Fruit fly (Drosophila melanogaster) whole organism, adult: Measurements from ENCODE around the gene CG14200.

Source experiments
- CG11617 ChIP-seq: fragments of 200-800 bp; sonication (Bioruptor generic); optimal IDR thresholded peaks from 2 replicates; lab custom pipeline; 2017; ENCODE audit warnings: mild to moderate bottlenecking, missing biosample characterization, missing genetic modification reagents, missing genetic modification characterization
- CG12768 ChIP-seq: fragments of 200-800 bp; sonication (Bioruptor generic); optimal IDR thresholded peaks from 2 replicates; lab custom pipeline; 2017; ENCODE audit warnings: missing biosample characterization, missing genetic modification characterization, mild to moderate bottlenecking, moderate library complexity, missing genetic modification reagents
- CG14711 ChIP-seq: fragments of 200-800 bp; sonication (Bioruptor generic); optimal IDR thresholded peaks from 2 replicates; lab custom pipeline; 2018; ENCODE audit warnings: missing biosample characterization, mild to moderate bottlenecking, missing genetic modification characterization, moderate library complexity
- CG1620 ChIP-seq: fragments of 200-800 bp; sonication (Bioruptor generic); optimal IDR thresholded peaks from 2 replicates; lab custom pipeline; 2016; ENCODE audit warnings: missing biosample characterization, missing genetic modification characterization
- CG33017 ChIP-seq: fragments of 200-800 bp; sonication (Bioruptor generic); optimal IDR thresholded peaks from 2 replicates; lab custom pipeline; 2018; ENCODE audit warnings: missing biosample characterization, mild to moderate bottlenecking, missing genetic modification characterization, moderate library complexity
- CG5204 ChIP-seq: fragments of 200-800 bp; sonication (Bioruptor generic); optimal IDR thresholded peaks from 2 replicates; lab custom pipeline; 2016; ENCODE audit warnings: missing biosample characterization, missing genetic modification characterization
- CG7045 ChIP-seq: fragments of 200-800 bp; sonication (Bioruptor generic); optimal IDR thresholded peaks from 2 replicates; lab custom pipeline; 2017; ENCODE audit warnings: missing biosample characterization, mild to moderate bottlenecking, missing genetic modification characterization
- CG7101 ChIP-seq: fragments of 200-800 bp; sonication (Bioruptor generic); optimal IDR thresholded peaks from 2 replicates; lab custom pipeline; 2018; ENCODE audit warnings: missing biosample characterization, mild to moderate bottlenecking, missing genetic modification characterization, moderate library complexity
- Clk ChIP-seq: fragments of 200-800 bp; sonication (Bioruptor generic); optimal IDR thresholded peaks from 2 replicates; lab custom pipeline; 2017; ENCODE audit warnings: missing biosample characterization, missing genetic modification characterization
- Crg-1 ChIP-seq: fragments of 200-800 bp; sonication (Bioruptor generic); optimal IDR thresholded peaks from 2 replicates; lab custom pipeline; 2016; ENCODE audit warnings: missing biosample characterization, missing genetic modification characterization
- Hr96 ChIP-seq: fragments of 200-800 bp; sonication (Bioruptor generic); optimal IDR thresholded peaks from 2 replicates; lab custom pipeline; 2016; ENCODE audit warnings: missing biosample characterization, missing genetic modification characterization
- Mnt ChIP-seq: fragments of 200-800 bp; sonication (Bioruptor generic); optimal IDR thresholded peaks from 2 replicates; lab custom pipeline; 2016; ENCODE audit warnings: missing biosample characterization, mild to moderate bottlenecking, missing genetic modification characterization
- bab1 ChIP-seq: fragments of 200-800 bp; sonication (Bioruptor generic); optimal IDR thresholded peaks from 3 replicates; lab custom pipeline; 2019; ENCODE audit warnings: missing biosample characterization, mild to moderate bottlenecking, missing genetic modification characterization, moderate library complexity
- cic ChIP-seq: fragments of 200-800 bp; sonication (Bioruptor generic); optimal IDR thresholded peaks from 2 replicates; lab custom pipeline; 2017; ENCODE audit warnings: missing biosample characterization, mild to moderate bottlenecking, missing genetic modification characterization, moderate library complexity
- cnc ChIP-seq, 2 experiments: fragments of >200 bp; optimal IDR thresholded peaks; 2 replicates each; lab custom pipeline; 2017
- kay ChIP-seq: fragments of 200-800 bp; sonication (Bioruptor generic); peaks from one replicate; lab custom pipeline; 2016; ENCODE audit warnings: missing biosample characterization, missing genetic modification characterization, borderline replicate concordance
- ovo ChIP-seq: fragments of 200-800 bp; sonication (Bioruptor generic); optimal IDR thresholded peaks from 2 replicates; lab custom pipeline; 2016; ENCODE audit warnings: missing biosample characterization, missing genetic modification characterization
- pad ChIP-seq: fragments of 200-800 bp; sonication (Bioruptor generic); optimal IDR thresholded peaks from 3 replicates; lab custom pipeline; 2017; ENCODE audit warnings: missing biosample characterization, missing genetic modification characterization, mild to moderate bottlenecking, moderate library complexity, missing genetic modification reagents
- tj ChIP-seq: fragments of 200-800 bp; sonication (Bioruptor generic); optimal IDR thresholded peaks from 3 replicates; lab custom pipeline; 2017; ENCODE audit warnings: missing biosample characterization, mild to moderate bottlenecking, missing genetic modification characterization, moderate library complexity
- toe ChIP-seq: fragments of 200-800 bp; sonication (Bioruptor generic); optimal IDR thresholded peaks from 2 replicates; lab custom pipeline; 2016; ENCODE audit warnings: missing biosample characterization, missing genetic modification characterization

CG14200 gene

DNA sequence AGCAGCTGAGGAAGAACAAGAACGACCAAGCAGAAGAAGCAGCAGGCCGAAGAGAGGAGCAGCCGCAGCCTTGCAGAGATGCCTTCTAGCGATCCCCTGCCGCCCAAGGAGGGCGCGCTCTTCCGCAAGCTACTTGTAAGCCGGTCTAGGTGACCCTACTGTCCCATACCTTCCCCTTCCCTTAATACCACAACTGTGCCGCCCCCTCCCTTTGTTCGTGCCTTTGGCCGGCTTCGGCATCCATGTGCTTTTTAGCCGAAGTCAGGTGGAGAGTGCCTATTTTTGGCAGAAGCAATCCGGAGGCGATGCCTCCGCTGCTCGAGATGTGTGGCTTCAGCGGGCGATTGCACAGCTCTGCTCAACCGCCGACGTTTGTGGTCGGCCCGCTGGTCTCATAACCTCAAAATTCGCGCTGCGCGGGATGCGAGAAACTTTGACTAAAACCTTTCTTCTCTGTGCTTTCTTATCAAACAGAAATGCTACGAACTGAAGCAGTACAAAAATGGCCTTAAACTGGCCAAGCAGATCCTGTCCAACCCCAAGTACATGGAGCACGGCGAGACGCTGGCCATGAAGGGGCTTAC lies 14.7 kb upstream of the CG14200 start:
- TF ChIP-seq Clk (GFP tag; lab: Kevin White, UChicago) (no peak), CG14711 (tag; lab: Kevin White, UChicago) (no peak), Hr96 (GFP tag; lab: Kevin White, UChicago) (no peak), CG12768 (no peak), CG7045 (GFP tag; lab: Kevin White, UChicago) (no peak), CG33017 (tag; lab: Kevin White, UChicago) (no peak), cnc (optimal IDR thresholded peaks at IDR 0.05; lab: Kevin White, UChicago) (no peak), CG5204 (GFP tag; lab: Kevin White, UChicago) (no peak), pad (GFP tag; lab: Kevin White, UChicago) (no peak), bab1 (no peak), tj (GFP tag; lab: Kevin White, UChicago) (no peak), CG11617 (GFP tag; lab: Kevin White, UChicago) (no peak), Crg-1 (no peak), kay (GFP tag; lab: Kevin White, UChicago) (no peak), ovo (GFP tag; lab: Kevin White, UChicago) (no peak), cic (GFP tag; lab: Kevin White, UChicago) (no peak)

DNA sequence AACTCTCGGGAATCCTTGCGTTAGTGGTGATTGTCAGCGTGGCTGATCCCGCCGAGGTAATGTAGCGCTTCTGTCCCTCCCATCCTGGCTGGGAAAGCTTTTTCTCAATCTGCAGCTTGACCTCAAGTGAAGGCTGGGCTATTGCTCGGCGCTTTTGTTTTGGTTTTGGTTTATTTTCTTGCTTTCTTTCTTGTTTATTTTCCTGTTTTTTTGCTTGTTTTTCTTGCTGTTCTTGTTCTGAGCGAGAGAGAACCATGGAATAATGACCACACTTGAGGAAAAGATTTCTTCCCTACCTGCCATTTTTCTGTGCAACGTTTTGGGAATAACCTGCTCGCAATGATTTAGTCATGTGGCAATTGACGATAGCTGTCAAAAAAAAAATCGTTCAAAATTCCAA lies 10.2 kb upstream of the CG14200 start:
- TF ChIP-seq cnc (optimal IDR thresholded peaks at IDR 0.05; lab: Kevin White, UChicago) (no peak), CG11617 (GFP tag; lab: Kevin White, UChicago) (no peak), CG7045 (GFP tag; lab: Kevin White, UChicago) (no peak), tj (GFP tag; lab: Kevin White, UChicago) (no peak), toe (GFP tag; lab: Kevin White, UChicago) (no peak), CG1620 (no peak), Mnt (no peak), pad (GFP tag; lab: Kevin White, UChicago) (no peak)

dm6 chrX:19491984-19492584 lies 3.2 kb upstream of the CG14200 start, which contains the start of the genes pcm and ND-18:
pcm (minus strand) TSS chrX:19492011.
ND-18 (plus strand) TSS chrX:19492421.
- TF ChIP-seq pad (GFP tag; lab: Kevin White, UChicago) (no peak), CG12768 (no peak), CG1620 (no peak), Hr96 (GFP tag; lab: Kevin White, UChicago) (no peak), cnc (optimal IDR thresholded peaks at IDR 0.05; lab: Kevin White, UChicago) (no peak), CG5204 (GFP tag; lab: Kevin White, UChicago) (no peak), kay (GFP tag; lab: Kevin White, UChicago) (no peak), Clk (GFP tag; lab: Kevin White, UChicago) (no peak), CG11617 (GFP tag; lab: Kevin White, UChicago) (peak; percentile 15), cic (GFP tag; lab: Kevin White, UChicago) (no peak), ovo (GFP tag; lab: Kevin White, UChicago) (peak; percentile 16), CG7101 (tag; lab: Kevin White, UChicago) (no peak), tj (GFP tag; lab: Kevin White, UChicago) (peak; percentile 49), CG7045 (GFP tag; lab: Kevin White, UChicago) (no peak), Mnt (peak; percentile 66), CG33017 (tag; lab: Kevin White, UChicago) (no peak), toe (GFP tag; lab: Kevin White, UChicago) (no peak), Crg-1 (no peak), bab1 (peak; percentile 15), CG14711 (tag; lab: Kevin White, UChicago) (no peak)

DNA sequence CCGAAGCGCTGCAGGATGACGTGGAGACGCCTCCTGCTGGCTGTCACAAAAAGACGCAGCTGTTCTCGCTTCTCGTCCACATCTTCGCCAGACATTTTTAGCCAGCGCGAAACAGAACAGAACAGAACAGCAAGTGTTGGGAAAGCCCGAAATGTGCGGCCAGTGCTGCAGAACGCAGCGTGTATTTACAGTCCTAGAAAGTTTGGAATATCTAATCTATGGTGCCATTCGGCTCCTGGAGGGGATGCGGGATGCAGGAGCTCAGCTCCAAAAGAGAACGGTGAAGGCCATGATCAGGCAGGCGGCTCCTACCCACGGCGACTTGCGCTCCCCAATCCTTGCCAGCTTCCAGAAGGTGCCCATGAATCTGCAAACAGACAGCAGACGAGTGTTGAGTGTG lies 1.0 kb upstream of the CG14200 start, which contains the start of gene CG12204:
CG12204 (minus strand) TSS at position 117 of the 400 bp plus-strand sequence.
- TF ChIP-seq Crg-1, result peak; percentile 6
- TF ChIP-seq kay (GFP tag; lab: Kevin White, UChicago), result no peak
- TF ChIP-seq CG7101 (tag; lab: Kevin White, UChicago), result peak; percentile 33
- TF ChIP-seq CG12768, result peak; percentile 20
- TF ChIP-seq Hr96 (GFP tag; lab: Kevin White, UChicago), result no peak
- no peak for TF ChIP-seq CG5204 (GFP tag; lab: Kevin White, UChicago)
- TF ChIP-seq CG11617 (GFP tag; lab: Kevin White, UChicago), result peak; percentile 29
- no peak for TF ChIP-seq CG7045 (GFP tag; lab: Kevin White, UChicago)
- no peak for TF ChIP-seq cnc (optimal IDR thresholded peaks at IDR 0.05; lab: Kevin White, UChicago)
- TF ChIP-seq CG1620, result peak; percentile 47
- TF ChIP-seq Mnt, result peak; percentile 59
- peak; percentile 16 for TF ChIP-seq CG14711 (tag; lab: Kevin White, UChicago)
- TF ChIP-seq pad (GFP tag; lab: Kevin White, UChicago), result peak; percentile 61
- TF ChIP-seq toe (GFP tag; lab: Kevin White, UChicago), result no peak
- TF ChIP-seq ovo (GFP tag; lab: Kevin White, UChicago), result no peak
- TF ChIP-seq bab1, result no peak
- no peak for TF ChIP-seq cic (GFP tag; lab: Kevin White, UChicago)
- TF ChIP-seq Clk (GFP tag; lab: Kevin White, UChicago), result no peak
- TF ChIP-seq tj (GFP tag; lab: Kevin White, UChicago), result no peak
- no peak for TF ChIP-seq CG33017 (tag; lab: Kevin White, UChicago)
